Worm (Caenorhabditis elegans): ENCODE measurements around the gene stdh-2.

- TF ChIP-seq skn-1 (tag; optimal IDR thresholded peaks at IDR 0.05) = no peak
- TF ChIP-seq unc-62 (GFP tag; optimal IDR thresholded peaks at IDR 0.05) = no peak
Measured at ce11 chrV:16235647-16236046, 11.5 kb downstream of the stdh-2 start, which contains the start of gene srh-98.

All from whole organism, L2 larva.